Fruit fly (Drosophila melanogaster) whole organism: Measurements from ENCODE around the gene HisCl1.

ENCODE experiments used
- CG8478 ChIP-seq: fragments of >200 bp; optimal IDR thresholded peaks from 2 replicates; lab custom pipeline; 2018; ENCODE audit warnings: inconsistent platforms
- Dll ChIP-seq: fragments of >200 bp; optimal IDR thresholded peaks from 2 replicates; lab custom pipeline; 2017
- pan ChIP-seq: fragments of >200 bp; optimal IDR thresholded peaks from 2 replicates; lab custom pipeline; 2017

- TF ChIP-seq Dll = no peak
- TF ChIP-seq pan (lab: Kevin White, UChicago) = no peak
- no peak for TF ChIP-seq CG8478 (lab: Kevin White, UChicago)
Measured at dm6 chr3R:11786695-11787226, at the start of gene HisCl1, which contains the start of gene prd1.
